Fruit fly (Drosophila melanogaster): Measurements from ENCODE around the gene rogdi.

DNA sequence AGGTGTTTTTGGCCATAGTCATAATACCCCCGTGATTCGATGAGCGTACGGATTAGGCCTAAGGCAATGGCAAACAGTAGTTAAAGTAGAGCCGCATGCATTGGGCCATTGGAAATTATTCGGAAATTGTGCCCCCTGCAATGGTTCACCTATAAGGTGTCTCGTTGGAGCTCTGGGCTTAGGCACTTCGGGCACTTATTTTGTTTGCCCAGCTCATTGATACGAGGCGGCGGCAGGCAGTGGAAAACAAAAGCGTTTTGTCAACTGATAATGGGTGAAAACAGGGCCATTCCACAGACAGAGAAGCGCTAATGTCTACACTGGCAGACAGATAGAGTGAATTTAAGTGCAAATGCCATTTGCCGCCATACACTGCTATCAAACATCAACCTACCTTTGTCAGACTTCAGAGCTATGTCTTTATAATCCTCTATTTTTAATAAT is 43.0 kb upstream of the rogdi start:
- TF ChIP-seq CG17806 (tag; optimal IDR thresholded peaks at IDR 0.05): no peak
- no peak for TF ChIP-seq gl (tag; optimal IDR thresholded peaks at IDR 0.05)
- no peak for TF ChIP-seq fd96Ca (GFP tag; IDR thresholded peaks at IDR 0.05)
- no peak for TF ChIP-seq rn (GFP tag; IDR thresholded peaks at IDR 0.05)
- no peak for TF ChIP-seq CG8159 (tag; optimal IDR thresholded peaks at IDR 0.05)
- TF ChIP-seq D1 (tag; optimal IDR thresholded peaks at IDR 0.05): no peak
- TF ChIP-seq CG12605 (GFP tag; IDR thresholded peaks at IDR 0.05): no peak
